Worm (Caenorhabditis elegans): Measurements from ENCODE around the gene F55C10.5.
"Not testable (repeated sequence)": the region's sequence is repeated elsewhere in the genome, so short reads cannot be mapped to it uniquely, and the experiment has no call there.

- TF ChIP-seq zag-1 (tag; optimal IDR thresholded peaks at IDR 0.05); unc-62 (GFP tag; optimal IDR thresholded peaks at IDR 0.05); nhr-11 (tag; optimal IDR thresholded peaks at IDR 0.05); nhr-67 (tag; optimal IDR thresholded peaks at IDR 0.05); sea-2 (GFP tag; optimal IDR thresholded peaks at IDR 0.05); ama-1 (optimal IDR thresholded peaks at IDR 0.05); egl-27 (tag; optimal IDR thresholded peaks at IDR 0.05): not testable (repeated sequence)
These were observed 13.2 kb downstream of the F55C10.5 start, which contains the start of gene nas-18 for ce11 chrV:11396134-11396533.
